Worm (Caenorhabditis elegans) whole organism, L1 larva: ENCODE results near the gene T22B7.4.

ENCODE experiments used
- ces-1 ChIP-seq: fragments of 150-350 bp; optimal IDR thresholded peaks from 2 replicates; lab custom pipeline; 2014; ENCODE audit warnings: missing biosample characterization, missing genetic modification reagents, missing genetic modification characterization
- nhr-28 ChIP-seq: fragments of 150-350 bp; optimal IDR thresholded peaks from 2 replicates; lab custom pipeline; 2014; ENCODE audit warnings: missing biosample characterization, missing genetic modification characterization
- snpc-4 ChIP-seq: fragments of 150-350 bp; optimal IDR thresholded peaks from 2 replicates; lab custom pipeline; 2014; ENCODE audit warnings: missing biosample characterization, missing genetic modification characterization
- tbx-2 ChIP-seq: sonication (generic microtip); optimal IDR thresholded peaks from 2 replicates; lab custom pipeline; 2016; ENCODE audit warnings: missing genetic modification characterization, missing compliant biosample characterization

- no peak for TF ChIP-seq nhr-28 (tag; lab: Kevin White, UChicago)
- no peak for TF ChIP-seq snpc-4 (tag; lab: Kevin White, UChicago)
- no peak for TF ChIP-seq tbx-2 (tag; lab: Kevin White, UChicago)
- TF ChIP-seq ces-1 (GFP tag; lab: Kevin White, UChicago) = no peak
These were observed 6.7 kb upstream of the T22B7.4 start, which contains the start of gene srv-7 for ce11 chrX:5647884-5648283.
